Fruit fly (Drosophila melanogaster) whole organism: Measurements from ENCODE around the gene CG5895.

Source experiments
- CG8478 ChIP-seq: fragments of >200 bp; optimal IDR thresholded peaks from 2 replicates; lab custom pipeline; 2018; ENCODE audit warnings: inconsistent platforms
- Dll ChIP-seq: fragments of >200 bp; optimal IDR thresholded peaks from 2 replicates; lab custom pipeline; 2017
- EcR ChIP-seq, 2 experiments: fragments of >200 bp; optimal IDR thresholded peaks; 2 replicates each; lab custom pipeline; 2017; ENCODE audit warnings: missing biosample characterization in 2 of 2, missing genetic modification characterization in 2 of 2, missing genetic modification reagents in 2 of 2
- pan ChIP-seq: fragments of >200 bp; optimal IDR thresholded peaks from 2 replicates; lab custom pipeline; 2017
- psq ChIP-seq: fragments of >200 bp; optimal IDR thresholded peaks from 2 replicates; lab custom pipeline; 2017
- usp ChIP-seq: fragments of >200 bp; optimal IDR thresholded peaks from 2 replicates; lab custom pipeline; 2017; ENCODE audit warnings: missing biosample characterization, missing genetic modification characterization, mixed read lengths

CG5895 gene

dm6 chr3L:16056101-16056891 lies 21.0 kb downstream of the CG5895 start:
- no peak for TF ChIP-seq pan
- no peak for TF ChIP-seq usp (GFP tag; lab: Kevin White, UChicago)
- TF ChIP-seq psq (lab: Kevin White, UChicago) = no peak
- TF ChIP-seq CG8478 (lab: Kevin White, UChicago) = no peak
- TF ChIP-seq EcR (GFP tag; optimal IDR thresholded peaks at IDR 0.05; lab: Kevin White, UChicago) = no peak

dm6 chr3L:16060806-16061600 lies 25.7 kb downstream of the CG5895 start:
- no peak for TF ChIP-seq pan
- no peak for TF ChIP-seq EcR (GFP tag; optimal IDR thresholded peaks at IDR 0.05; lab: Kevin White, UChicago)
- TF ChIP-seq Dll (lab: Kevin White, UChicago) = no peak
- TF ChIP-seq usp (GFP tag; lab: Kevin White, UChicago) = no peak
- no peak for TF ChIP-seq psq (lab: Kevin White, UChicago)
- TF ChIP-seq CG8478 (lab: Kevin White, UChicago) = no peak

dm6 chr3L:16082251-16082650 lies 47.0 kb downstream of the CG5895 start, which contains the start of gene CG33258:
CG33258 (plus strand) TSS chr3L:16082551.
- no peak for TF ChIP-seq Dll (lab: Kevin White, UChicago)
- no peak for TF ChIP-seq psq (lab: Kevin White, UChicago)
- no peak for TF ChIP-seq pan
- no peak for TF ChIP-seq EcR (GFP tag; optimal IDR thresholded peaks at IDR 0.05; lab: Kevin White, UChicago)
- no peak for TF ChIP-seq CG8478 (lab: Kevin White, UChicago)
- no peak for TF ChIP-seq usp (GFP tag; lab: Kevin White, UChicago)

- no peak for TF ChIP-seq psq (lab: Kevin White, UChicago)
- TF ChIP-seq CG8478 (lab: Kevin White, UChicago) = no peak
- no peak for TF ChIP-seq pan
- TF ChIP-seq EcR (GFP tag; optimal IDR thresholded peaks at IDR 0.05; lab: Kevin White, UChicago) = no peak
- TF ChIP-seq usp (GFP tag; lab: Kevin White, UChicago) = no peak
- no peak for TF ChIP-seq Dll (lab: Kevin White, UChicago)
Observed at dm6 chr3L:16083693-16084092, 48.4 kb downstream of the CG5895 start, which contains the start of gene CG13075. CG13075 (plus strand) TSS chr3L:16083993.
